Worm (Caenorhabditis elegans) whole organism, L4/young adult: Measurements from ENCODE around the gene pigc-1.

Source experiments
- W03F9.2 ChIP-seq: fragments of 150-350 bp; optimal IDR thresholded peaks from 2 replicates; lab custom pipeline; 2014; ENCODE audit warnings: missing biosample characterization, missing genetic modification characterization
- dao-5 ChIP-seq: sonication (generic microtip); optimal IDR thresholded peaks from 2 replicates; lab custom pipeline; 2016; ENCODE audit warnings: missing genotype, missing genetic modification characterization, moderate library complexity, missing compliant biosample characterization

DNA sequence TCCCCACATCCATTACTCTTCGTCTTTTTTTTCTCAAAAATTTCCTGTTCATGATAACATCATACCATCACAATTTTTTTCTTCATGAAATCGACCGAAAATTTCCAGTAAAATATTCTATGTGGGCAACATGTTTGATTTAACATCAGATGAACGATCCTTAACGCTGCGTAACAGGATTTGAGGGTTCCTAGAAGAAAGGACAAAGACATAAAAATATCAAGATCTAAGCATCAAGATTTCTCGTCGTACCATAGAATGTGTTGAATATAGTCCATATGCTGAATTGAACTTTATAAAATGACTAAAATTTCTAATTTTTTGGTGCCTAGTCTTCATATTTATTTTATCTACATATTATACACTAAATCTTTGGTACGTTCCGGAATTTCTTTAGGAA lies 42.8 kb downstream of the pigc-1 start, which contains the start of gene F49C12.3:
- TF ChIP-seq dao-5 (tag; lab: Kevin White, UChicago) = no peak
- TF ChIP-seq W03F9.2 (tag; lab: Kevin White, UChicago) = no peak
